Worm (Caenorhabditis elegans) whole organism, young adult: ENCODE results near the gene nsun-5.

Experiments used
- B0336.3 ChIP-seq: fragments of 200-800 bp; sonication (Bioruptor generic); IDR thresholded peaks from 2 replicates; pipeline ENCODE4 v1.3.6; 2022; ENCODE audit warnings: missing genetic modification characterization, missing compliant biosample characterization
- C17E4.6 ChIP-seq: fragments of 200-800 bp; sonication (Bioruptor generic); IDR thresholded peaks from 2 replicates; pipeline ENCODE4 v1.3.6; 2022; ENCODE audit warnings: missing genetic modification reagents, missing genetic modification characterization, missing compliant biosample characterization
- F22D6.2 ChIP-seq: sonication (generic microtip); optimal IDR thresholded peaks from 2 replicates; lab custom pipeline; 2016; ENCODE audit warnings: mild to moderate bottlenecking, missing genetic modification characterization, missing compliant biosample characterization
- F23B12.7 ChIP-seq: sonication (generic microtip); optimal IDR thresholded peaks from 2 replicates; lab custom pipeline; 2017; ENCODE audit warnings: missing genetic modification characterization, mild to moderate bottlenecking, missing compliant biosample characterization, antibody characterized with exemption, moderate library complexity; ENCODE audit not compliant: insufficient read depth
- F49E8.2 ChIP-seq: sonication (generic microtip); optimal IDR thresholded peaks from 3 replicates; lab custom pipeline; 2017; ENCODE audit warnings: missing genetic modification characterization, mild to moderate bottlenecking, missing compliant biosample characterization, antibody characterized with exemption, moderate library complexity; ENCODE audit not compliant: insufficient read depth
- F57A8.1 ChIP-seq: fragments of 200-800 bp; sonication (Bioruptor generic); optimal IDR thresholded peaks from 2 replicates; lab custom pipeline; 2018; ENCODE audit warnings: mild to moderate bottlenecking, missing genetic modification characterization, moderate library complexity, missing compliant biosample characterization
- Y53F4B.3 ChIP-seq: fragments of 200-800 bp; sonication (Bioruptor generic); IDR thresholded peaks from 2 replicates; pipeline ENCODE4 v1.3.6; 2022; ENCODE audit warnings: missing genetic modification reagents, missing genetic modification characterization, missing compliant biosample characterization
- attf-5 ChIP-seq: fragments of 200-800 bp; sonication (Bioruptor generic); optimal IDR thresholded peaks from 2 replicates; lab custom pipeline; 2018; ENCODE audit warnings: mild to moderate bottlenecking, missing genetic modification characterization, missing compliant biosample characterization
- bed-2 ChIP-seq: fragments of 200-800 bp; sonication (Bioruptor generic); IDR thresholded peaks from 2 replicates; pipeline ENCODE4 v1.3.6; 2022; ENCODE audit warnings: missing genetic modification reagents, missing genetic modification characterization, missing compliant biosample characterization
- dpl-1 ChIP-seq: fragments of 150-350 bp; optimal IDR thresholded peaks from 2 replicates; lab custom pipeline; 2014; ENCODE audit warnings: missing biosample characterization, missing genetic modification reagents, missing genetic modification characterization
- efl-1 ChIP-seq: fragments of 150-350 bp; optimal IDR thresholded peaks from 2 replicates; lab custom pipeline; 2014; ENCODE audit warnings: missing biosample characterization, missing genetic modification reagents, missing genetic modification characterization
- fkh-3 ChIP-seq: sonication (generic microtip); optimal IDR thresholded peaks from 2 replicates; lab custom pipeline; 2016; ENCODE audit warnings: mild to moderate bottlenecking, missing genetic modification characterization, missing compliant biosample characterization
- gei-17 ChIP-seq: fragments of 200-800 bp; sonication (Bioruptor generic); optimal IDR thresholded peaks from 2 replicates; lab custom pipeline; 2018; ENCODE audit warnings: mild to moderate bottlenecking, missing genetic modification characterization, missing compliant biosample characterization
- hmg-1.2 ChIP-seq: fragments of 200-800 bp; sonication (Bioruptor generic); IDR thresholded peaks from 2 replicates; pipeline ENCODE4 v1.3.6; 2022; ENCODE audit warnings: missing genetic modification reagents, missing genetic modification characterization, missing compliant biosample characterization
- lin-35 ChIP-seq, 3 experiments: fragments of 150-350 bp in 2 of 3; sonication (generic microtip) in 1 of 3; optimal IDR thresholded peaks; 2 replicates each; lab custom pipeline; 2014 to 2018; ENCODE audit warnings: missing biosample characterization in 3 of 3, missing genetic modification characterization in 3 of 3, missing genetic modification reagents in 3 of 3
- lin-54 ChIP-seq: fragments of 200-800 bp; sonication (Bioruptor generic); optimal IDR thresholded peaks from 2 replicates; lab custom pipeline; 2018; ENCODE audit warnings: mild to moderate bottlenecking, missing genetic modification characterization, missing compliant biosample characterization
- lir-1 ChIP-seq: fragments of 200-800 bp; sonication (Bioruptor generic); conservative IDR thresholded peaks from 2 replicates; pipeline ENCODE4 v1.3.6; 2022; ENCODE audit warnings: missing genetic modification reagents, missing genetic modification characterization, missing compliant biosample characterization
- lsl-1 ChIP-seq: fragments of 200-800 bp; sonication (Bioruptor generic); optimal IDR thresholded peaks from 2 replicates; lab custom pipeline; 2018; ENCODE audit warnings: mild to moderate bottlenecking, missing genetic modification characterization, moderate library complexity, missing compliant biosample characterization
- madf-6 ChIP-seq: fragments of 200-800 bp; sonication (Bioruptor generic); IDR thresholded peaks from 2 replicates; pipeline ENCODE4 v1.3.6; 2022; ENCODE audit warnings: missing genetic modification reagents, missing genetic modification characterization, missing compliant biosample characterization
- mcd-1 ChIP-seq: fragments of 200-800 bp; sonication (Bioruptor generic); IDR thresholded peaks from 2 replicates; pipeline ENCODE4 v1.3.6; 2022; ENCODE audit warnings: missing genetic modification reagents, missing genetic modification characterization, missing compliant biosample characterization
- mel-28 ChIP-seq: sonication (generic microtip); optimal IDR thresholded peaks from 2 replicates; lab custom pipeline; 2016; ENCODE audit warnings: borderline replicate concordance, mild to moderate bottlenecking, missing genetic modification characterization, missing compliant biosample characterization
- nhr-179 ChIP-seq: sonication (generic microtip); optimal IDR thresholded peaks from 2 replicates; lab custom pipeline; 2016; ENCODE audit warnings: mild to moderate bottlenecking, missing genetic modification characterization, missing compliant biosample characterization
- pha-4 ChIP-seq: fragments of 150-350 bp; sonication (generic microtip); optimal IDR thresholded peaks from 2 replicates; lab custom pipeline; 2014; ENCODE audit warnings: missing biosample characterization, missing genetic modification reagents, missing genetic modification characterization
- rcor-1 ChIP-seq: fragments of 200-800 bp; sonication (Bioruptor generic); IDR thresholded peaks from 2 replicates; pipeline ENCODE4 v1.3.6; 2022; ENCODE audit warnings: missing genetic modification reagents, missing genetic modification characterization, missing compliant biosample characterization
- rpc-1 ChIP-seq, 2 experiments: fragments of 150-350 bp in 1 of 2; sonication (generic microtip) in 1 of 2; optimal IDR thresholded peaks; 2 replicates each; lab custom pipeline; 2014 to 2018; ENCODE audit warnings: missing biosample characterization in 1 of 2, missing genetic modification characterization in 1 of 2, missing genetic modification reagents in 1 of 2, missing genotype in 1 of 2
- snpc-4 ChIP-seq, 5 experiments: fragments of 150-350 bp in 1 of 5; sonication (generic microtip) in 4 of 5; optimal IDR thresholded peaks; 2 replicates each; lab custom pipeline; 2014 to 2018; ENCODE audit warnings: missing genetic modification characterization in 5 of 5, missing biosample characterization in 3 of 5, antibody characterized with exemption in 2 of 5, mild to moderate bottlenecking in 2 of 5, missing compliant biosample characterization in 2 of 5, missing genotype in 2 of 5, moderate library complexity in 2 of 5, missing genetic modification reagents in 1 of 5
- unc-130 ChIP-seq: sonication (generic microtip); optimal IDR thresholded peaks from 2 replicates; lab custom pipeline; 2016; ENCODE audit warnings: missing genetic modification reagents, missing genetic modification characterization, missing compliant biosample characterization
- xnd-1 ChIP-seq: sonication (generic microtip); optimal IDR thresholded peaks from 2 replicates; lab custom pipeline; 2016; ENCODE audit warnings: missing genotype, missing genetic modification reagents, missing genetic modification characterization, missing compliant biosample characterization
- ztf-18 ChIP-seq: sonication (generic microtip); optimal IDR thresholded peaks from 2 replicates; lab custom pipeline; 2016; ENCODE audit warnings: missing genotype, mild to moderate bottlenecking, missing genetic modification characterization, missing compliant biosample characterization

Gene nsun-5

DNA sequence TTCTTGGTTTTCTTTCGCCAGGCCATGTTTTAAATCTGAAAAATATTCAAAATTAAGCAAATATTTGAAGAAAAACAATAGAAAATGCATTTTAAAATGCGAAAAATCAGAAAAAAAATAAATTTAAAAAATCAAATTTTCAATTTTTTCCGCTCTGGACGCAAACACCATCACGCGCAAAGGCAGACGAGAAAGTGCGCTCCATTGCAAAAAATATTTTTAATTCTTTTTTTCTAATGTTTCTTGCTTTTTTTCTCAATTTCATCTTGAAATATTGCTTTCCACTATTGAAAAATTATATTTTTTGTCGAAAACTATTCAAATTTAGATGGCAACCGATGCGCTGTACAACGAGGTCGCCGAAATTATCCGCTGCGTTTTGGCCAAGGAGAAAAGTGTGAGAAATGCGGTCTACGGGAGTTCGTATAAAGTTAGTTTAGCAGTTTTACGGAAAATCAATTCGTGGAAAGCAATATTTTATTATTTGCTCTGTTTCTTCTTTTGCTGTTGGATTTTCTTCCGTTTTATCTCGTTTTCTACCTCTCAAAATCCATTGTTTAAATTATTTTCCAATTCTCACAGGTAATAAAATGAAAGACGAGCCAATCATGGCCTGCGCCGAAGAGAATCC is at the start of gene nsun-5, which contains the start of the genes pole-4 and metl-2:
nsun-5 (plus strand) TSS at position 298 of the 631 bp plus-strand sequence.
pole-4 (minus strand) TSS at position 35 of the 631 bp plus-strand sequence.
metl-2 (plus strand) TSS at position 581 of the 631 bp plus-strand sequence.
- TF ChIP-seq fkh-3 (tag; lab: Kevin White, UChicago) (no peak), F22D6.2 (tag; lab: Kevin White, UChicago) (no peak), nhr-179 (tag; lab: Kevin White, UChicago) (no peak), mel-28 (tag; lab: Kevin White, UChicago) (no peak), rcor-1 (no peak), mcd-1 (GFP tag; lab: Robert Waterston, UW) (peak; percentile 83), lsl-1 (GFP tag; lab: Kevin White, UChicago) (peak; percentile 20), C17E4.6 (GFP tag; lab: Robert Waterston, UW) (no peak), efl-1 (GFP tag; lab: Kevin White, UChicago) (peak; percentile 24), lin-54 (GFP tag; lab: Kevin White, UChicago) (peak; percentile 18), attf-5 (peak; percentile 28), ztf-18 (tag; lab: Kevin White, UChicago) (no peak), lin-35 (GFP tag; optimal IDR thresholded peaks at IDR 0.05; lab: Kevin White, UChicago) (peak in 1 of 3 experiments; percentile 39), F57A8.1 (GFP tag; lab: Kevin White, UChicago) (no peak), F23B12.7 (tag; lab: Kevin White, UChicago) (peak; percentile 69), snpc-4 (GFP tag; optimal IDR thresholded peaks at IDR 0.05; lab: Kevin White, UChicago) (no peak), snpc-4 (tag; optimal IDR thresholded peaks at IDR 0.05; lab: Kevin White, UChicago) (peak in 2 of 4 experiments; percentile 28 to 43), lir-1 (GFP tag; lab: Robert Waterston, UW) (no peak), bed-2 (GFP tag; lab: Robert Waterston, UW) (no peak), dpl-1 (GFP tag; lab: Kevin White, UChicago) (peak; percentile 26), pha-4 (tag; lab: Kevin White, UChicago) (peak; percentile 8), hmg-1.2 (GFP tag; lab: Robert Waterston, UW) (no peak)

DNA sequence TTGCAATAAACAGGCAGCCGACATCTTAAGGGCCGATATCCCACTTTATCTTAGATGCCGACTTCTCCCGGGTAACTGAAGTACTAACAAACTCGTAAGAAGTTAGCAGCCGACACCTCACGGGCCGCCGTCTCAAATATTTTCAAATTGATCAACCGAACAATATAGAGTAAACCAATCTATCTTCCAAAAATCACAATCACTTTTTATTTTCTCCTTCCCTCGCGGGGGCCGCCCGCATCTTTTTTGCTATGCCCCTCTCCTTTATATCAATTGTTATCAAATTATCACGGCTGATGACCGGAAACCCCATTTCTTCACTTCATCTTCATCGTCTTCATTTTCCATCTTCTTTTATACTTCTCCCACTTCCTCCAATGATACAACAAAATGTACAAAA is 40.7 kb upstream of the nsun-5 start:
- TF ChIP-seq F49E8.2 (tag; lab: Kevin White, UChicago) (no peak), madf-6 (GFP tag; lab: Robert Waterston, UW) (no peak), xnd-1 (tag; lab: Kevin White, UChicago) (no peak), B0336.3 (GFP tag; lab: Robert Waterston, UW) (no peak), ztf-18 (tag; lab: Kevin White, UChicago) (no peak), snpc-4 (GFP tag; optimal IDR thresholded peaks at IDR 0.05; lab: Kevin White, UChicago) (no peak), snpc-4 (tag; optimal IDR thresholded peaks at IDR 0.05; lab: Kevin White, UChicago) (peak in 3 of 4 experiments; percentile 66 to 90 (median 84))

DNA sequence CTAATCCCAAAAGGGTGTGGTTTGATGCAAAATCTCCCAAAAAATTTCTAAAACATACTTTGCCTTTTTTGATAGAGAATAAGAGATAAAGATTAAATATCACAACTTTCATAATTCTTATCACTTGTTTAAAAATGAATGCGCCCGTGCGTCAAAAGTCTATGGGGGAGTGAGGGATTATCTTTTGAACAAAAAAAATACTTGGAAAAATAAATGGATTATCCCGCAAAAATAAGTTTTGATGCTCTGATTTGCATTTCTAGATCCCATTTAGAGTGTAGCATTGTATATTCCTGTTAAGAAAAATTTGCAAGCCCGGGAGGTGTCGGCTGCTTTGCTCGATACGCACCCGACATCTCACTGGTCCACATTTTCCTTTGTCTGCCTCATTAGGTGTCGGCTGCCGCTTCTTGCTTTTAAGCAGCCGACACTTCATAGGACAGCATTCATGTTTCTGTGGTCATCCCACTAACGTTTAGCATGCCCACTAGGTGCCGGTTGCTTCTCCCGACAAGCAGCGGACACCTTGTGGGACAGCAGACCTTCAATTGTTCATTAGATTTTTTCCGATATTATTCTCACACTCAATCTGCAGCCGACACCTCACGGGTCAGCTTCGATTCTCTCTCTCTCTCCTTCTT is 33.9 kb upstream of the nsun-5 start:
- no peak for TF ChIP-seq Y53F4B.3 (GFP tag; lab: Robert Waterston, UW)
- TF ChIP-seq snpc-4 (GFP tag; optimal IDR thresholded peaks at IDR 0.05; lab: Kevin White, UChicago): no peak
- peak in 3 of 4 experiments; percentile 18 to 57 (median 55) for TF ChIP-seq snpc-4 (tag; optimal IDR thresholded peaks at IDR 0.05; lab: Kevin White, UChicago)
- no peak for TF ChIP-seq unc-130 (GFP tag; lab: Kevin White, UChicago)
- no peak for TF ChIP-seq gei-17 (GFP tag; lab: Kevin White, UChicago)
- no peak for TF ChIP-seq rpc-1 (optimal IDR thresholded peaks at IDR 0.05; lab: Kevin White, UChicago)
- TF ChIP-seq rpc-1 (tag; optimal IDR thresholded peaks at IDR 0.05; lab: Kevin White, UChicago): no peak
- TF ChIP-seq, all 124 proteins: peak for 1
